Fruit fly (Drosophila melanogaster) whole organism, embryonic: Measurements from ENCODE around the gene Dpy-30L1.

Experiments used
- CG10274 ChIP-seq: fragments of 200-800 bp; sonication (Bioruptor generic); optimal IDR thresholded peaks from 3 replicates; lab custom pipeline; 2017; ENCODE audit warnings: missing biosample characterization, mild to moderate bottlenecking, missing genetic modification characterization
- CG10979 ChIP-seq: fragments of 200-800 bp; sonication (Bioruptor generic); optimal IDR thresholded peaks from 2 replicates; lab custom pipeline; 2018; ENCODE audit warnings: missing biosample characterization, mild to moderate bottlenecking, missing genetic modification characterization, moderate library complexity
- CG11504 ChIP-seq: fragments of 200-800 bp; sonication (Bioruptor generic); optimal IDR thresholded peaks from 3 replicates; lab custom pipeline; 2019; ENCODE audit warnings: missing biosample characterization, mild to moderate bottlenecking, missing genetic modification characterization, moderate library complexity
- CG12071 ChIP-seq: fragments of 200-800 bp; sonication (Bioruptor generic); optimal IDR thresholded peaks from 3 replicates; lab custom pipeline; 2018; ENCODE audit warnings: missing biosample characterization, mild to moderate bottlenecking, missing genetic modification characterization
- CG13424 ChIP-seq: fragments of 200-800 bp; sonication (Bioruptor generic); optimal IDR thresholded peaks from 2 replicates; lab custom pipeline; 2019; ENCODE audit warnings: missing biosample characterization, mild to moderate bottlenecking, missing genetic modification characterization, moderate library complexity
- CG14050 ChIP-seq: fragments of 200-800 bp; sonication (Bioruptor generic); IDR thresholded peaks from 3 replicates; pipeline ENCODE4 v1.3.6; 2022; ENCODE audit warnings: missing biosample characterization, missing genetic modification characterization
- CG15514 ChIP-seq: fragments of 200-800 bp; sonication (Bioruptor generic); optimal IDR thresholded peaks from 3 replicates; lab custom pipeline; 2017; ENCODE audit warnings: missing biosample characterization, missing genetic modification characterization, mild to moderate bottlenecking, moderate library complexity, missing genetic modification reagents
- CG1602 ChIP-seq: fragments of 200-800 bp; sonication (Bioruptor generic); optimal IDR thresholded peaks from 3 replicates; lab custom pipeline; 2016; ENCODE audit warnings: missing biosample characterization, missing genetic modification characterization
- CG17829 ChIP-seq: fragments of 200-800 bp; optimal IDR thresholded peaks from 2 replicates; lab custom pipeline; 2019; ENCODE audit warnings: missing biosample characterization, mild to moderate bottlenecking, missing genetic modification characterization, moderate library complexity
- CG18262 ChIP-seq: fragments of 200-800 bp; optimal IDR thresholded peaks from 3 replicates; lab custom pipeline; 2019; ENCODE audit warnings: missing biosample characterization, mild to moderate bottlenecking, missing genetic modification characterization, moderate library complexity
- CG18619 ChIP-seq: fragments of 200-800 bp; sonication (Bioruptor generic); optimal IDR thresholded peaks from 3 replicates; lab custom pipeline; 2017; ENCODE audit warnings: missing biosample characterization, mild to moderate bottlenecking, missing genetic modification characterization
- CG2875 ChIP-seq: fragments of 200-800 bp; sonication (Bioruptor generic); optimal IDR thresholded peaks from 2 replicates; lab custom pipeline; 2017; ENCODE audit warnings: missing biosample characterization, mild to moderate bottlenecking, missing genetic modification characterization, missing genetic modification reagents
- CG30403 ChIP-seq: fragments of 200-800 bp; sonication (Bioruptor generic); optimal IDR thresholded peaks from 3 replicates; lab custom pipeline; 2016; ENCODE audit warnings: missing biosample characterization, missing genetic modification characterization
- CG32532 ChIP-seq: fragments of 200-800 bp; sonication (Bioruptor generic); IDR thresholded peaks from 2 replicates; pipeline ENCODE4 v1.3.6; 2022; ENCODE audit warnings: missing biosample characterization, missing genetic modification characterization
- CG3281 ChIP-seq: fragments of 200-800 bp; sonication (Bioruptor generic); optimal IDR thresholded peaks from 3 replicates; lab custom pipeline; 2017; ENCODE audit warnings: missing biosample characterization, mild to moderate bottlenecking, missing genetic modification characterization
- CG33213 ChIP-seq: fragments of 200-800 bp; sonication (Bioruptor generic); optimal IDR thresholded peaks from 3 replicates; lab custom pipeline; 2016; ENCODE audit warnings: missing biosample characterization, missing genetic modification characterization
- CG43689 ChIP-seq: fragments of 200-800 bp; sonication (Bioruptor generic); IDR thresholded peaks from 2 replicates; pipeline ENCODE4 v1.3.6; 2022; ENCODE audit warnings: missing biosample characterization, missing genetic modification characterization
- CG5180 ChIP-seq: fragments of 200-800 bp; sonication (Bioruptor generic); optimal IDR thresholded peaks from 3 replicates; lab custom pipeline; 2017; ENCODE audit warnings: missing biosample characterization, missing genetic modification characterization, mild to moderate bottlenecking, moderate library complexity, missing genetic modification reagents
- CG6175 ChIP-seq: fragments of 200-800 bp; sonication (Bioruptor generic); IDR thresholded peaks from 3 replicates; pipeline ENCODE4 v1.3.6; 2022; ENCODE audit warnings: missing biosample characterization, missing genetic modification characterization
- CG6813 ChIP-seq: fragments of 200-800 bp; sonication (Bioruptor generic); optimal IDR thresholded peaks from 2 replicates; lab custom pipeline; 2017; ENCODE audit warnings: missing biosample characterization, missing genetic modification characterization, mild to moderate bottlenecking, moderate library complexity, missing genetic modification reagents
- CG7839 ChIP-seq: fragments of 200-800 bp; sonication (Bioruptor generic); optimal IDR thresholded peaks from 3 replicates; lab custom pipeline; 2018; ENCODE audit warnings: missing biosample characterization, mild to moderate bottlenecking, missing genetic modification characterization, moderate library complexity
- CG9437 ChIP-seq: fragments of 200-800 bp; sonication (Bioruptor generic); optimal IDR thresholded peaks from 2 replicates; lab custom pipeline; 2018; ENCODE audit warnings: missing biosample characterization, mild to moderate bottlenecking, missing genetic modification characterization
- CoRest ChIP-seq: fragments of 200-800 bp; sonication (Bioruptor generic); optimal IDR thresholded peaks from 3 replicates; lab custom pipeline; 2018; ENCODE audit warnings: missing biosample characterization, mild to moderate bottlenecking, missing genetic modification characterization, moderate library complexity
- Dbx ChIP-seq: fragments of 200-800 bp; sonication (Bioruptor generic); IDR thresholded peaks from 3 replicates; pipeline ENCODE4 v1.3.6; 2022; ENCODE audit warnings: missing biosample characterization, missing genetic modification characterization
- Eip74EF ChIP-seq, 2 experiments: fragments of 200-800 bp in 1 of 2; fragments of >200 bp in 1 of 2; sonication (Bioruptor generic) in 1 of 2; optimal IDR thresholded peaks; 2 replicates each; lab custom pipeline; 2017 to 2019; ENCODE audit warnings: missing biosample characterization in 2 of 2, missing genetic modification characterization in 2 of 2, mild to moderate bottlenecking in 1 of 2, moderate library complexity in 1 of 2
- Gug ChIP-seq: fragments of 200-800 bp; sonication (Bioruptor generic); IDR thresholded peaks from 4 replicates; pipeline ENCODE4 v1.3.6; 2022; ENCODE audit warnings: missing biosample characterization, missing genetic modification characterization
- HLH54F ChIP-seq: fragments of 200-800 bp; sonication (Bioruptor generic); optimal IDR thresholded peaks from 3 replicates; lab custom pipeline; 2016; ENCODE audit warnings: missing biosample characterization, missing genetic modification characterization
- Hr51 ChIP-seq, 2 experiments: fragments of 200-800 bp; sonication (Bioruptor generic); optimal IDR thresholded peaks; 2 replicates in 1 of 2; 3 replicates in 1 of 2; lab custom pipeline; 2016 to 2018; ENCODE audit warnings: missing biosample characterization in 2 of 2, missing genetic modification characterization in 2 of 2, mild to moderate bottlenecking in 1 of 2, moderate library complexity in 1 of 2
- PHDP ChIP-seq: fragments of 200-800 bp; sonication (Bioruptor generic); optimal IDR thresholded peaks from 3 replicates; lab custom pipeline; 2018; ENCODE audit warnings: missing biosample characterization, mild to moderate bottlenecking, missing genetic modification characterization, moderate library complexity
- Rfx ChIP-seq: fragments of 200-800 bp; sonication (Bioruptor generic); IDR thresholded peaks from 2 replicates; pipeline ENCODE4 v1.3.6; 2022; ENCODE audit warnings: missing biosample characterization, missing genetic modification characterization
- Sox102F ChIP-seq: fragments of 200-800 bp; sonication (Bioruptor generic); optimal IDR thresholded peaks from 2 replicates; lab custom pipeline; 2018; ENCODE audit warnings: missing biosample characterization, mild to moderate bottlenecking, missing genetic modification characterization, moderate library complexity
- Xbp1 ChIP-seq: fragments of 200-800 bp; sonication (Bioruptor generic); optimal IDR thresholded peaks from 3 replicates; lab custom pipeline; 2016; ENCODE audit warnings: missing biosample characterization, mild to moderate bottlenecking, missing genetic modification characterization
- ash1 ChIP-seq: fragments of 200-800 bp; sonication (Bioruptor generic); optimal IDR thresholded peaks from 2 replicates; lab custom pipeline; 2018; ENCODE audit warnings: missing biosample characterization, mild to moderate bottlenecking, missing genetic modification characterization
- bowl ChIP-seq: fragments of 200-800 bp; sonication (Bioruptor generic); IDR thresholded peaks from 2 replicates; pipeline ENCODE4 v1.3.6; 2022; ENCODE audit warnings: missing biosample characterization, missing genetic modification characterization
- dmrt99B ChIP-seq: fragments of 200-800 bp; sonication (Bioruptor generic); optimal IDR thresholded peaks from 2 replicates; lab custom pipeline; 2018; ENCODE audit warnings: missing biosample characterization, mild to moderate bottlenecking, missing genetic modification characterization, moderate library complexity
- dysf ChIP-seq: fragments of 200-800 bp; sonication (Bioruptor generic); IDR thresholded peaks from 3 replicates; pipeline ENCODE4 v1.3.6; 2022; ENCODE audit warnings: missing biosample characterization, missing genetic modification characterization
- ewg ChIP-seq: fragments of 200-800 bp; sonication (Bioruptor generic); optimal IDR thresholded peaks from 3 replicates; lab custom pipeline; 2017; ENCODE audit warnings: mild to moderate bottlenecking, missing biosample characterization, missing genetic modification reagents, missing genetic modification characterization
- kay ChIP-seq: fragments of 200-800 bp; sonication (Bioruptor generic); optimal IDR thresholded peaks from 2 replicates; lab custom pipeline; 2016; ENCODE audit warnings: missing biosample characterization, missing genetic modification characterization
- knrl ChIP-seq: fragments of 200-800 bp; sonication (Bioruptor generic); IDR thresholded peaks from 3 replicates; pipeline ENCODE4 v1.3.6; 2022; ENCODE audit warnings: missing biosample characterization, missing genetic modification characterization; ENCODE audit not compliant: partially characterized antibody
- org-1 ChIP-seq: fragments of 200-800 bp; sonication (Bioruptor generic); optimal IDR thresholded peaks from 2 replicates; lab custom pipeline; 2017; ENCODE audit warnings: missing biosample characterization, missing genetic modification characterization
- run ChIP-seq: fragments of 200-800 bp; sonication (Bioruptor generic); optimal IDR thresholded peaks from 3 replicates; lab custom pipeline; 2018; ENCODE audit warnings: missing biosample characterization, mild to moderate bottlenecking, missing genetic modification characterization
- sna ChIP-seq: fragments of 200-800 bp; sonication (Bioruptor generic); IDR thresholded peaks from 2 replicates; pipeline ENCODE4 v1.3.6; 2022; ENCODE audit warnings: missing biosample characterization, missing genetic modification characterization; ENCODE audit not compliant: partially characterized antibody
- so ChIP-seq: fragments of 200-800 bp; sonication (Bioruptor generic); IDR thresholded peaks from 3 replicates; pipeline ENCODE4 v1.3.6; 2022; ENCODE audit warnings: missing biosample characterization, missing genetic modification characterization
- sug ChIP-seq: fragments of 200-800 bp; optimal IDR thresholded peaks from 2 replicates; lab custom pipeline; 2019; ENCODE audit warnings: missing biosample characterization, mild to moderate bottlenecking, missing genetic modification characterization, moderate library complexity
- tgo ChIP-seq: fragments of 200-800 bp; sonication (Bioruptor generic); IDR thresholded peaks from 3 replicates; pipeline ENCODE4 v1.3.6; 2022; ENCODE audit warnings: missing biosample characterization, missing genetic modification characterization
- wdn ChIP-seq: fragments of 200-800 bp; sonication (Bioruptor generic); IDR thresholded peaks from 2 replicates; pipeline ENCODE4 v1.3.6; 2022; ENCODE audit warnings: missing biosample characterization, missing genetic modification characterization
- zen ChIP-seq: fragments of 200-800 bp; sonication (Bioruptor generic); optimal IDR thresholded peaks from 3 replicates; lab custom pipeline; 2018; ENCODE audit warnings: missing biosample characterization, mild to moderate bottlenecking, missing genetic modification characterization, moderate library complexity
- zf30C ChIP-seq: fragments of 200-800 bp; sonication (Bioruptor generic); optimal IDR thresholded peaks from 3 replicates; lab custom pipeline; 2018; ENCODE audit warnings: missing biosample characterization, mild to moderate bottlenecking, missing genetic modification characterization

Dpy-30L1 gene

dm6 chr2L:10760422-10761166, 28.1 kb downstream of the Dpy-30L1 start, which contains the start of gene CG6495 (continued):
- peak; percentile 36 for TF ChIP-seq CG17829
- TF ChIP-seq CG11504 (tag; lab: Kevin White, UChicago): peak; percentile 78
- TF ChIP-seq Sox102F (GFP tag; lab: Kevin White, UChicago): peak; percentile 71
- TF ChIP-seq CG13424: peak; percentile 71
- TF ChIP-seq CG30403 (GFP tag; lab: Kevin White, UChicago): peak; percentile 61
- no peak for TF ChIP-seq sna
- peak; percentile 22 for TF ChIP-seq kay (GFP tag; lab: Kevin White, UChicago)
- peak; percentile 61 for TF ChIP-seq CG18262 (tag; lab: Kevin White, UChicago)
- TF ChIP-seq CG14050: no peak
- no peak for TF ChIP-seq CG1602 (GFP tag; lab: Kevin White, UChicago)
- TF ChIP-seq CG10979 (tag; lab: Kevin White, UChicago): peak; percentile 59
- TF ChIP-seq PHDP (tag; lab: Kevin White, UChicago): peak; percentile 76
- TF ChIP-seq Eip74EF (GFP tag; optimal IDR thresholded peaks at IDR 0.05; lab: Kevin White, UChicago): peak in 1 of 2 experiments; percentile 56
- peak in 1 of 2 experiments; percentile 75 for TF ChIP-seq Hr51 (GFP tag; optimal IDR thresholded peaks at IDR 0.05; lab: Kevin White, UChicago)
- TF ChIP-seq Dbx (GFP tag; lab: Robert Waterston, UW): peak; percentile 67
- TF ChIP-seq CG6813 (GFP tag; lab: Kevin White, UChicago): peak; percentile 54
- no peak for TF ChIP-seq ewg (GFP tag; lab: Kevin White, UChicago)
- TF ChIP-seq CG5180 (GFP tag; lab: Kevin White, UChicago): peak; percentile 0
- no peak for TF ChIP-seq wdn
- TF ChIP-seq so (GFP tag; lab: Robert Waterston, UW): no peak
- peak; percentile 28 for TF ChIP-seq CG15514
- peak; percentile 75 for TF ChIP-seq CG7839
- peak; percentile 82 for TF ChIP-seq dmrt99B (tag; lab: Kevin White, UChicago)
- TF ChIP-seq run (tag; lab: Kevin White, UChicago): peak; percentile 61
- peak; percentile 28 for TF ChIP-seq sug (tag; lab: Kevin White, UChicago)
- TF ChIP-seq zf30C (GFP tag; lab: Kevin White, UChicago): peak; percentile 55
- TF ChIP-seq CoRest (tag; lab: Kevin White, UChicago): peak; percentile 65
- TF ChIP-seq CG9437 (GFP tag; lab: Kevin White, UChicago): peak; percentile 4
- TF ChIP-seq dysf (GFP tag; lab: Robert Waterston, UW): peak; percentile 45; the same call in 2 of the 3 replicates
- TF ChIP-seq CG3281 (GFP tag; lab: Kevin White, UChicago): peak; percentile 53
- TF ChIP-seq org-1 (GFP tag; lab: Kevin White, UChicago): peak; percentile 32
- TF ChIP-seq CG18619: peak; percentile 25
- peak; percentile 56; the same call in 1 of the 2 replicates for TF ChIP-seq CG32532 (GFP tag; lab: Robert Waterston, UW)
- TF ChIP-seq tgo: peak; percentile 50; the same call in 2 of the 3 replicates
- no peak for TF ChIP-seq zen (tag; lab: Kevin White, UChicago)
- TF ChIP-seq Rfx (GFP tag; lab: Robert Waterston, UW): peak; percentile 54
- TF ChIP-seq, all 482 proteins: peak for 156

- TF ChIP-seq knrl (GFP tag; lab: Robert Waterston, UW) (peak; percentile 83), Gug (GFP tag; lab: Robert Waterston, UW) (no peak), CG13424 (no peak), CG17829 (peak; percentile 43), CG10979 (tag; lab: Kevin White, UChicago) (peak; percentile 10), CG10274 (GFP tag; lab: Kevin White, UChicago) (no peak), ash1 (no peak), bowl (no peak), CG33213 (GFP tag; lab: Kevin White, UChicago) (no peak), CG2875 (GFP tag; lab: Kevin White, UChicago) (no peak), CG43689 (GFP tag; lab: Robert Waterston, UW) (no peak), HLH54F (GFP tag; lab: Kevin White, UChicago) (peak; percentile 20), CG12071 (GFP tag; lab: Kevin White, UChicago) (no peak), Xbp1 (peak; percentile 46), CG6175 (GFP tag; lab: Robert Waterston, UW) (no peak)
Observed at dm6 chr2L:10767597-10768188, 35.2 kb downstream of the Dpy-30L1 start, which contains the start of gene Ubc2. Gene Ubc2 (minus strand): TSS chr2L:10768006.
